Fruit fly (Drosophila melanogaster) whole organism, embryonic: ENCODE measurements around the gene CG34260.

Experiments
- Adf1 ChIP-seq: fragments of 200-800 bp; sonication (Bioruptor generic); IDR thresholded peaks from 2 replicates; pipeline ENCODE4 v1.3.6; 2022; ENCODE audit warnings: missing biosample characterization, missing genetic modification characterization
- Awh ChIP-seq: fragments of 200-800 bp; sonication (Bioruptor generic); IDR thresholded peaks from 2 replicates; pipeline ENCODE4, ENCODE4 v1.3.6; 2022; ENCODE audit warnings: missing biosample characterization, missing genetic modification characterization
- BEAF-32 ChIP-seq: fragments of 200-800 bp; sonication (Bioruptor generic); optimal IDR thresholded peaks from 3 replicates; lab custom pipeline; 2017; ENCODE audit warnings: missing biosample characterization, missing genetic modification characterization, mild to moderate bottlenecking, moderate library complexity, missing genetic modification reagents
- CG11247 ChIP-seq: fragments of 200-800 bp; sonication (Bioruptor generic); IDR thresholded peaks from 2 replicates; pipeline ENCODE4 v1.3.6; 2022; ENCODE audit warnings: missing biosample characterization, missing genetic modification characterization
- CG12769 ChIP-seq: fragments of 200-800 bp; sonication (Bioruptor generic); optimal IDR thresholded peaks from 2 replicates; lab custom pipeline; 2019; ENCODE audit warnings: missing biosample characterization, mild to moderate bottlenecking, missing genetic modification characterization, moderate library complexity
- CG14014 ChIP-seq: fragments of 200-800 bp; sonication (Bioruptor generic); IDR thresholded peaks from 2 replicates; pipeline ENCODE4 v1.3.6; 2022; ENCODE audit warnings: missing biosample characterization, missing genetic modification characterization
- CG1832 ChIP-seq: fragments of 200-800 bp; sonication (Bioruptor generic); optimal IDR thresholded peaks from 2 replicates; lab custom pipeline; 2017; ENCODE audit warnings: missing biosample characterization, mild to moderate bottlenecking, missing genetic modification characterization, inconsistent platforms
- CG18476 ChIP-seq: fragments of 200-800 bp; sonication (Bioruptor generic); optimal IDR thresholded peaks from 2 replicates; lab custom pipeline; 2016; ENCODE audit warnings: missing biosample characterization, mild to moderate bottlenecking, missing genetic modification characterization
- CG30403 ChIP-seq: fragments of 200-800 bp; sonication (Bioruptor generic); optimal IDR thresholded peaks from 3 replicates; lab custom pipeline; 2016; ENCODE audit warnings: missing biosample characterization, missing genetic modification characterization
- CG3065 ChIP-seq: fragments of 200-800 bp; sonication (Bioruptor generic); optimal IDR thresholded peaks from 2 replicates; lab custom pipeline; 2016; ENCODE audit warnings: missing biosample characterization, missing genetic modification characterization
- CG33213 ChIP-seq: fragments of 200-800 bp; sonication (Bioruptor generic); optimal IDR thresholded peaks from 3 replicates; lab custom pipeline; 2016; ENCODE audit warnings: missing biosample characterization, missing genetic modification characterization
- CG4360 ChIP-seq: fragments of 200-800 bp; sonication (Bioruptor generic); IDR thresholded peaks from 2 replicates; pipeline ENCODE4 v1.3.6; 2022; ENCODE audit warnings: missing biosample characterization, missing genetic modification characterization
- CG6175 ChIP-seq: fragments of 200-800 bp; sonication (Bioruptor generic); IDR thresholded peaks from 3 replicates; pipeline ENCODE4 v1.3.6; 2022; ENCODE audit warnings: missing biosample characterization, missing genetic modification characterization
- CG6272 ChIP-seq: fragments of 200-800 bp; sonication (Bioruptor generic); IDR thresholded peaks from 2 replicates; pipeline ENCODE4 v1.3.6; 2022; ENCODE audit warnings: missing biosample characterization, missing genetic modification characterization
- CG8290 ChIP-seq, 3 experiments: fragments of 200-800 bp; sonication (Bioruptor generic); optimal IDR thresholded peaks; 2 replicates each; lab custom pipeline; 2016 to 2019; ENCODE audit warnings: missing biosample characterization in 3 of 3, missing genetic modification characterization in 3 of 3, mild to moderate bottlenecking in 2 of 3, moderate library complexity in 1 of 3
- CG9215 ChIP-seq: fragments of 200-800 bp; sonication (Bioruptor generic); IDR thresholded peaks from 2 replicates; pipeline ENCODE4 v1.3.6; 2022; ENCODE audit warnings: missing biosample characterization, missing genetic modification characterization
- D19A ChIP-seq: fragments of 200-800 bp; optimal IDR thresholded peaks from 3 replicates; lab custom pipeline; 2019; ENCODE audit warnings: missing biosample characterization, mild to moderate bottlenecking, missing genetic modification characterization, moderate library complexity
- Ets65A ChIP-seq: fragments of 200-800 bp; sonication (Bioruptor generic); peaks from one replicate; lab custom pipeline; 2016; ENCODE audit warnings: missing biosample characterization, missing genetic modification characterization
- HLH3B ChIP-seq: fragments of 200-800 bp; sonication (Bioruptor generic); IDR thresholded peaks from 2 replicates; pipeline ENCODE4 v1.3.6; 2022; ENCODE audit warnings: missing biosample characterization, missing genetic modification characterization
- Hr3 ChIP-seq: fragments of 200-800 bp; sonication (Bioruptor generic); optimal IDR thresholded peaks from 3 replicates; lab custom pipeline; 2016; ENCODE audit warnings: missing biosample characterization, missing genetic modification characterization
- Med ChIP-seq: fragments of 200-800 bp; sonication (Bioruptor generic); peaks from one replicate; lab custom pipeline; 2016; ENCODE audit warnings: missing biosample characterization, missing genetic modification characterization, mild to moderate bottlenecking, inconsistent platforms, moderate library complexity
- Rfx ChIP-seq: fragments of 200-800 bp; sonication (Bioruptor generic); IDR thresholded peaks from 2 replicates; pipeline ENCODE4 v1.3.6; 2022; ENCODE audit warnings: missing biosample characterization, missing genetic modification characterization
- Trl ChIP-seq, 3 experiments: fragments of >200 bp in 2 of 3; fragments of 200-800 bp in 1 of 3; sonication (Bioruptor generic) in 1 of 3; optimal IDR thresholded peaks; 2 replicates in 1 of 3; 3 replicates in 2 of 3; lab custom pipeline; 2016 to 2017; ENCODE audit warnings: missing biosample characterization in 1 of 3, missing genetic modification characterization in 1 of 3
- cg ChIP-seq: fragments of 200-800 bp; sonication (Bioruptor generic); optimal IDR thresholded peaks from 3 replicates; lab custom pipeline; 2019; ENCODE audit warnings: missing biosample characterization, mild to moderate bottlenecking, missing genetic modification characterization, moderate library complexity
- chinmo ChIP-seq: fragments of 200-800 bp; sonication (Bioruptor generic); IDR thresholded peaks from 4 replicates; pipeline ENCODE4 v1.3.6; 2022; ENCODE audit warnings: missing biosample characterization, missing genetic modification characterization; ENCODE audit not compliant: partially characterized antibody
- chm ChIP-seq: fragments of 200-800 bp; sonication (Bioruptor generic); IDR thresholded peaks from 2 replicates; pipeline ENCODE4 v1.3.6; 2022; ENCODE audit warnings: missing biosample characterization, missing genetic modification characterization
- croc ChIP-seq: fragments of 200-800 bp; sonication (Bioruptor generic); conservative IDR thresholded peaks from 3 replicates; pipeline ENCODE4 v1.3.6; 2022; ENCODE audit warnings: missing biosample characterization, missing genetic modification characterization
- crol ChIP-seq: fragments of 200-800 bp; sonication (Bioruptor generic); IDR thresholded peaks from 2 replicates; pipeline ENCODE4 v1.3.6; 2022; ENCODE audit warnings: missing biosample characterization, missing genetic modification characterization
- da ChIP-seq: fragments of 200-800 bp; sonication (Bioruptor generic); optimal IDR thresholded peaks from 2 replicates; lab custom pipeline; 2016; ENCODE audit warnings: missing biosample characterization, missing genetic modification characterization
- exex ChIP-seq: fragments of 200-800 bp; sonication (Bioruptor generic); optimal IDR thresholded peaks from 4 replicates; lab custom pipeline; 2018; ENCODE audit warnings: missing biosample characterization, mild to moderate bottlenecking, missing genetic modification characterization, moderate library complexity
- fd3F ChIP-seq: fragments of 200-800 bp; sonication (Bioruptor generic); optimal IDR thresholded peaks from 2 replicates; lab custom pipeline; 2018; ENCODE audit warnings: missing biosample characterization, mild to moderate bottlenecking, missing genetic modification characterization, moderate library complexity
- ftz-f1 ChIP-seq: fragments of 200-800 bp; sonication (Bioruptor generic); optimal IDR thresholded peaks from 2 replicates; lab custom pipeline; 2016; ENCODE audit warnings: missing biosample characterization, missing genetic modification characterization
- ham ChIP-seq: fragments of 200-800 bp; sonication (Bioruptor generic); IDR thresholded peaks from 2 replicates; pipeline ENCODE4 v1.3.6; 2022; ENCODE audit warnings: missing biosample characterization, missing genetic modification characterization
- lab ChIP-seq: fragments of 200-800 bp; sonication (Bioruptor generic); optimal IDR thresholded peaks from 3 replicates; lab custom pipeline; 2017; ENCODE audit warnings: missing biosample characterization, missing genetic modification characterization, mild to moderate bottlenecking, moderate library complexity, missing genetic modification reagents
- lilli ChIP-seq: fragments of 200-800 bp; sonication (Bioruptor generic); optimal IDR thresholded peaks from 3 replicates; lab custom pipeline; 2016; ENCODE audit warnings: missing biosample characterization, missing genetic modification characterization
- lmd ChIP-seq: fragments of 200-800 bp; sonication (Bioruptor generic); IDR thresholded peaks from 2 replicates; pipeline ENCODE4 v1.3.6; 2022; ENCODE audit warnings: missing biosample characterization, missing genetic modification characterization
- mirr ChIP-seq: fragments of 200-800 bp; sonication (Bioruptor generic); optimal IDR thresholded peaks from 3 replicates; lab custom pipeline; 2018; ENCODE audit warnings: missing biosample characterization, mild to moderate bottlenecking, missing genetic modification characterization
- oc ChIP-seq: fragments of 200-800 bp; sonication (Bioruptor generic); optimal IDR thresholded peaks from 2 replicates; lab custom pipeline; 2018; ENCODE audit warnings: missing biosample characterization, mild to moderate bottlenecking, missing genetic modification characterization, moderate library complexity
- pan ChIP-seq, 4 experiments: fragments of >200 bp in 3 of 4; fragments of 200-800 bp in 1 of 4; sonication (Bioruptor generic) in 1 of 4; optimal IDR thresholded peaks in 3 of 4; IDR thresholded peaks in 1 of 4; 2 replicates each; pipeline versions ENCODE4 v1.3.6 to Lab custom; 2017 to 2022; ENCODE audit warnings: missing biosample characterization in 2 of 4, missing genetic modification characterization in 2 of 4, mixed read lengths in 1 of 4
- rib ChIP-seq: fragments of 200-800 bp; sonication (Bioruptor generic); IDR thresholded peaks from 2 replicates; pipeline ENCODE4 v1.3.6; 2022; ENCODE audit warnings: missing biosample characterization, missing genetic modification characterization
- row ChIP-seq: fragments of 200-800 bp; sonication (Bioruptor generic); IDR thresholded peaks from 3 replicates; pipeline ENCODE4 v1.3.6; 2022; ENCODE audit warnings: missing biosample characterization, missing genetic modification characterization
- sd ChIP-seq: fragments of 200-800 bp; sonication (Bioruptor generic); optimal IDR thresholded peaks from 3 replicates; lab custom pipeline; 2018; ENCODE audit warnings: missing biosample characterization, mild to moderate bottlenecking, missing genetic modification characterization, moderate library complexity
- slbo ChIP-seq: fragments of 200-800 bp; sonication (Bioruptor generic); IDR thresholded peaks from 2 replicates; pipeline ENCODE4 v1.3.6; 2022; ENCODE audit warnings: missing biosample characterization, missing genetic modification characterization
- wdn ChIP-seq: fragments of 200-800 bp; sonication (Bioruptor generic); IDR thresholded peaks from 2 replicates; pipeline ENCODE4 v1.3.6; 2022; ENCODE audit warnings: missing biosample characterization, missing genetic modification characterization

The CG34260 gene

dm6 chr3L:20732492-20732891, 18.6 kb downstream of the CG34260 start:
- TF ChIP-seq lmd (GFP tag; lab: Robert Waterston, UW) (0 out of 2 replicates have a peak, but pooled peaks have one; percentile 19), CG6175 (GFP tag; lab: Robert Waterston, UW) (0 out of 3 replicates have a peak, but pooled peaks have one; percentile 15), HLH3B (GFP tag; lab: Robert Waterston, UW) (no peak), Rfx (0 out of 2 replicates have a peak, but pooled peaks have one; percentile 22), CG33213 (no peak), Med (GFP tag; lab: Kevin White, UChicago) (peak; percentile 59), CG30403 (GFP tag; lab: Kevin White, UChicago) (no peak), D19A (tag; lab: Kevin White, UChicago) (peak; percentile 2), exex (tag; lab: Kevin White, UChicago) (no peak), CG18476 (GFP tag; lab: Kevin White, UChicago) (no peak), CG3065 (GFP tag; lab: Kevin White, UChicago) (no peak), CG11247 (GFP tag; lab: Robert Waterston, UW) (0 out of 2 replicates have a peak, but pooled peaks have one; percentile 18), row (GFP tag; lab: Robert Waterston, UW) (peak; percentile 31; the same call in 2 of the 3 replicates), CG6272 (GFP tag; lab: Robert Waterston, UW) (no peak), BEAF-32 (no peak), fd3F (peak; percentile 6), da (GFP tag; lab: Kevin White, UChicago) (no peak), Awh (GFP tag; lab: Robert Waterston, UW) (0 out of 2 replicates have a peak, but pooled peaks have one; percentile 33), slbo (GFP tag; lab: Robert Waterston, UW) (peak; percentile 32; the same call in 1 of the 2 replicates)
- TF ChIP-seq, all 482 proteins: peak for 10

dm6 chr3L:20733530-20734257, 19.8 kb downstream of the CG34260 start:
- TF ChIP-seq ham (GFP tag; lab: Robert Waterston, UW), result no peak
- peak; percentile 32 for TF ChIP-seq lab (GFP tag; lab: Kevin White, UChicago)
- peak; percentile 35 for TF ChIP-seq cg
- TF ChIP-seq wdn (GFP tag; lab: Robert Waterston, UW), result no peak
- peak; percentile 59; the same call in 1 of the 2 replicates for TF ChIP-seq Rfx
- peak; percentile 25; the same call in 1 of the 2 replicates for TF ChIP-seq Adf1 (GFP tag; lab: Robert Waterston, UW)
- 0 out of 2 replicates have a peak, but pooled peaks have one; percentile 24 for TF ChIP-seq rib (GFP tag; lab: Robert Waterston, UW)
- peak; percentile 31 for TF ChIP-seq Ets65A (GFP tag; lab: Kevin White, UChicago)
- no peak for TF ChIP-seq lilli (GFP tag; lab: Kevin White, UChicago)
- TF ChIP-seq ftz-f1 (GFP tag; lab: Kevin White, UChicago), result no peak
- TF ChIP-seq chm (GFP tag; lab: Robert Waterston, UW), result 0 out of 2 replicates have a peak, but pooled peaks have one; percentile 47
- 0 out of 2 replicates have a peak, but pooled peaks have one; percentile 19 for TF ChIP-seq CG4360 (GFP tag; lab: Robert Waterston, UW)
- TF ChIP-seq CG9215 (GFP tag; lab: Robert Waterston, UW), result 0 out of 2 replicates have a peak, but pooled peaks have one; percentile 16
- peak; percentile 9 for TF ChIP-seq sd
- TF ChIP-seq Trl (optimal IDR thresholded peaks at IDR 0.05; lab: Kevin White, UChicago), result peak; percentile 13 to 16
- TF ChIP-seq Trl (GFP tag; optimal IDR thresholded peaks at IDR 0.05; lab: Kevin White, UChicago), result no peak
- TF ChIP-seq croc (GFP tag; lab: Robert Waterston, UW), result no peak
- peak; percentile 29; the same call in 1 of the 3 replicates for TF ChIP-seq CG6175 (GFP tag; lab: Robert Waterston, UW)
- no peak for TF ChIP-seq CG1832 (GFP tag; lab: Kevin White, UChicago)
- TF ChIP-seq CG8290 (GFP tag; optimal IDR thresholded peaks at IDR 0.05; lab: Kevin White, UChicago), result no peak
- peak in 1 of 2 experiments; percentile 17 for TF ChIP-seq CG8290 (tag; optimal IDR thresholded peaks at IDR 0.05; lab: Kevin White, UChicago)
- peak; percentile 64 for TF ChIP-seq CG12769 (tag; lab: Kevin White, UChicago)
- TF ChIP-seq chinmo, result peak; percentile 79; the same call in 1 of the 4 replicates
- peak; percentile 52 for TF ChIP-seq Med (GFP tag; lab: Kevin White, UChicago)
- TF ChIP-seq Hr3, result no peak
- no peak for TF ChIP-seq pan (optimal IDR thresholded peaks at IDR 0.05; lab: Kevin White, UChicago)
- TF ChIP-seq pan (GFP tag; optimal IDR thresholded peaks at IDR 0.05 in 1 of 2, IDR thresholded peaks at IDR 0.05 in 1 of 2), result peak in 1 of 2 experiments; percentile 40
- TF ChIP-seq crol, result peak; percentile 93
- TF ChIP-seq fd3F, result no peak
- TF ChIP-seq CG14014 (GFP tag; lab: Robert Waterston, UW), result peak; percentile 24; the same call in 1 of the 2 replicates
- peak; percentile 2 for TF ChIP-seq oc (tag; lab: Kevin White, UChicago)
- TF ChIP-seq mirr, result peak; percentile 41
